Fruit fly (Drosophila melanogaster) Kc167 (cell line): ENCODE measurements around the gene CG34283.

Experiments
- Myc ChIP-seq: fragments of >200 bp; optimal IDR thresholded peaks from 2 replicates; lab custom pipeline; 2017; ENCODE audit warnings: missing external identifiers
- Sin3A ChIP-seq: fragments of >200 bp; optimal IDR thresholded peaks from 2 replicates; lab custom pipeline; 2018; ENCODE audit warnings: missing external identifiers
- h ChIP-seq: fragments of >200 bp; optimal IDR thresholded peaks from 3 replicates; lab custom pipeline; 2018; ENCODE audit warnings: missing external identifiers
- insv ChIP-seq: fragments of >200 bp; optimal IDR thresholded peaks from 3 replicates; lab custom pipeline; 2018; ENCODE audit warnings: missing external identifiers
- psq ChIP-seq: fragments of >200 bp; optimal IDR thresholded peaks from 2 replicates; lab custom pipeline; 2017; ENCODE audit warnings: missing external identifiers
- ttk ChIP-seq: sonication (Bioruptor generic); optimal IDR thresholded peaks from 2 replicates; lab custom pipeline; 2017; ENCODE audit warnings: missing external identifiers

The CG34283 gene

DNA sequence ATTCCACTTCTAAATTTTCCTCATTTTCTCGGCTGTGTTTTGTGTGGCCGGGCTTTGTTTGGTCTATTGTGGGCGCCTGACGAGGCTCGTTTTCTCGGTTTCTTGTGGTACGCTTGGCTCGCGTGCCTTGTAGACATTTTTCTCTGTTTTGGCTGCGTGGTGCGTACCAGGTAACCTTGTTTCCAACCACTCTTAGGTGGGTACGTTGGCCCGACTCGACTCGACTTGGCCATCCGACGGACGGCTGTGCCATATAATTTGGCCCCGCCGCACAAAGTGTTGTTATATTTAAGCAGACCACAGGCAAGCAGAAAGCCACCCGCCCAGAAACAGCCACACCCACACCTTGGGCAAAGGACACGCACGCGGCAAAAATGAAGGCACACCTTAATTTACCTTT lies 18.9 kb downstream of the CG34283 start:
- TF ChIP-seq ttk (lab: Kevin White, UChicago) (no peak), psq (lab: Kevin White, UChicago) (no peak), Myc (lab: Kevin White, UChicago) (no peak), Sin3A (no peak), insv (lab: Kevin White, UChicago) (no peak), h (lab: Kevin White, UChicago) (no peak)

DNA sequence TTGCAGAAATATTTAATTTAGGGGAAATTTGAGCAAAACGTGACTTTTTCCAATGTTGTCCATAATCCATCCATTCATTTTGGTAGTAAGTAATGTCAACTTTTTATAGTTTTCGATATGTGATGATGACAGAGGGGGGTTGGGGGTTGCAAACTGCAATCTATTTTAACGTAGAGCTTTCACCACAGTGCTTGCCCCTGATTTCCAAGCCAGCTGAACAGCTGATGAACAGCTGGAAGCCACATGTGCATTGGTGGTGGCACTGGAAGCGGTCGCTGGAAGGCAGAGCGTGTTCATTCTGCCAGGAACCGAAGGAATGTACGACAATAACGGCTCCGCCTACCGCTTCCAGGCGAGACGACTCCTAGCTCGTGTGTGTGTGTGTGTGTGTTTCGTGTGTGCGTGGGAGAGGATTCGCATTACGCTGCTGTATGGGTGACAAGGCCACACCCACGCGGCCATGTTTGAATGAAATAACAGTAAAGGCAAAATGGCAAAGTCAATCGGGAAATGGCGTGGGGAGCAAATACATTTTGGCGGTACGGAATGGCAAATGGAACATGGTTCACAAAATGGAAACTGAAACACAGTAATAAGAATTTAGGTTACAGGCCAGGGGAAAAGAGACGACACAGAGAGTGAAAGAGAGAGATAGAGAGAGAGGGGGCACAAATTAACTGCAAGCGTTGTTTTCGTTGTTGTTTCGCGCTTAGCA lies 23.4 kb downstream of the CG34283 start:
- TF ChIP-seq h (lab: Kevin White, UChicago) (no peak), psq (lab: Kevin White, UChicago) (no peak), Sin3A (no peak), Myc (lab: Kevin White, UChicago) (no peak), ttk (lab: Kevin White, UChicago) (no peak), insv (lab: Kevin White, UChicago) (no peak)

DNA sequence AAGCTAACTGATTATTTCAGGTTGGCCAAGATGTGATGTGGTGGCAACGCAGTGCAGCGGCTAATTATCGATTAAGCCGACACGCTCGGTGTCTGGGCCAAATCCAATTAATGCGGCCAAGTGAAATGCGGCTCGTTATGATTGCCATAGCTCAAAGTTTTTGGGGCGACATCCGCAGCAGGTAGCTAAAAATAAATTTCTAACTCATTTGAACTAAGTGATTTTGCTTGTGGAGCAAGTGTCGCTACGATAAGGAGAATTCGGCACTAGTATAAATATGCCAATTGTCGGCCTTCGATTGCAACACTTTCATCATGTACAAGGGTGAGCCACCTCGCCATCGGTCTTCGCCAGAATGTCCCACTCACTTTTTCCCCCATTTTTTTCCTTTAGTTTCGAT lies 27.4 kb downstream of the CG34283 start, which contains the start of gene CG34282:
Gene CG34282, plus strand, starts transcription at position 301 of the 400 bp plus-strand sequence.
- TF ChIP-seq h (lab: Kevin White, UChicago) (no peak), psq (lab: Kevin White, UChicago) (no peak), Myc (lab: Kevin White, UChicago) (no peak), insv (lab: Kevin White, UChicago) (no peak)

DNA sequence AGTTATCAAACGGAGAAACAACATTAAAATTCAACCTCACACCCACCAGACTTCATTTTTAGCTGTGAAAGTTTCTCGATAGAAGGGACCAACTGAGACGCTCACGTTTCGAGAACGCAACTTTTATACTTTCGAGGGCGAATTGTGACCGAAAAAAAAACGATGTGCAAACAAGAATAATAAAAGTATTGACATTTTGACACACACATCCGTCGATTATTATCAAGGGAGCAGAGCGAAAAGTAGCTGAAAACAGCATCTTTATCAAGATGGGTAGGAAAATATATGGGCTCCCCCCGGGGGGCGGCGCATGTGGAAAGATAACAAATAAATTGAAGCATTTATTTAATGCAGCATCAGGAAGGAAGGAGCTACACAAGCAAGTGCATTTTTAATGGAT lies 28.8 kb downstream of the CG34283 start, which contains the start of gene CG14300:
Gene CG14300, minus strand, starts transcription at position 101 of the 400 bp plus-strand sequence.
- no peak for TF ChIP-seq h (lab: Kevin White, UChicago)
- no peak for TF ChIP-seq ttk (lab: Kevin White, UChicago)
- no peak for TF ChIP-seq Myc (lab: Kevin White, UChicago)
- TF ChIP-seq Sin3A = no peak
- TF ChIP-seq insv (lab: Kevin White, UChicago) = no peak

DNA sequence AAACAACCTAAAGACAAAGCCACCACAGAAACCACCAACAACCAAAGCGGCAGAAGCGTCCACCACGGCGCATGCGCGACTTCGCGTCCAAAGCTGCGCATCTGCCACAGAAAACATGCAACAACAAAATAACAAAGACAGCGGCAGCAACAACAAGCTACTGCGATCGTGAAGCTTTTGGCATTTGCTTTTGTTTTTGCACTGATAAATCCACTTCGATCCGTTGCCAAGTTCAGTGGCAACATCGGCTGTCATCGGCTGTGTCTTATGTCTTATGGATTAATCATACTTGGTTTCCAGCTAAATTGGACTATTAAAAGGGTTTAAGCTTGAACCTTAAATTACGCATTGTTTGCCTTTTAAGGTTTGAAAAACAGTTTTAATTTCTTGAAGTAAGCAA lies 29.8 kb downstream of the CG34283 start, which contains the start of gene Muc91C:
Gene Muc91C, minus strand, starts transcription at position 101 of the 400 bp plus-strand sequence.
- no peak for TF ChIP-seq psq (lab: Kevin White, UChicago)
- TF ChIP-seq ttk (lab: Kevin White, UChicago) = no peak
- TF ChIP-seq Sin3A = no peak
- TF ChIP-seq h (lab: Kevin White, UChicago) = no peak
- TF ChIP-seq insv (lab: Kevin White, UChicago) = no peak
- TF ChIP-seq Myc (lab: Kevin White, UChicago) = no peak

DNA sequence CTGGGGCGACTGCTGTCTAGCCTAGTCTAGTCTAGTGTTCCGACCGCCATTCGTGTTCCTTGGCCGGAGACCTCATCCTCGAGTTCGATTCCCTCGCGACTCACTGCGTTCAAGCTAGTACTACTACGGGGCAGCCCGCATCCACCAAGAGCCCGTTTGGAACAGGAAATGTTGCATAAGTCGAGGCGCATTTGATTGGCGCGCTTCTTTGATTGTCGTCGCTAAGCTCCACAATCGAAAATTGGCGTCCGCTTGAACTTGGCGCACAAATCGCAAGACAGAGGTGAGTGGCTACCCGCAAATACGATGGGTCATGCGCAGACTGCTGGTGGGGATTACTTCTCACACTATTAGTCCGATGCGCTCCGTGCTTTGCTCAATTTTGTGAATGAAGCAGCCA lies 41.3 kb downstream of the CG34283 start:
- TF ChIP-seq h (lab: Kevin White, UChicago) (no peak), Myc (lab: Kevin White, UChicago) (no peak), ttk (lab: Kevin White, UChicago) (no peak), psq (lab: Kevin White, UChicago) (no peak), insv (lab: Kevin White, UChicago) (no peak), Sin3A (no peak)

DNA sequence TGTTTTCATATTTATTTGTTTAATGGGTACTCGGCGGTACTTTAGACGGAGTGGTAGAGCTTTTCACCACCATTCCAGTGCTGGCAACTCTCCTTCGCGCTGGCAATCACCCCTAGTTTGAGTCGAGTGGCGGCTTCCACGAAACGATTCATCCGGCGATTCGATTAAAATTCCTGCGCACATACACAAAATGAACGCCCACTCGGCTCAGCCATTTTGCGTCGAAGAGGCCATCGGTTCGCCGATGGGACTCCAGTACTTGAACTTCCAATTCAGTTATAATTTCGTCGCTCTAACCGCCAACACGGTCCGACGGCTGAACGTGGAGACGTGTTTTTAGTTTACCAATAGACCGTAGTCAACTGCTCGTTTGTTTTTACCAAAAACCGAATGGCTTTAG lies 42.1 kb downstream of the CG34283 start, which contains the start of the genes CG46318 and ChT:
Gene CG46318, plus strand, starts transcription at position 273 of the 400 bp plus-strand sequence.
Gene ChT, plus strand, starts transcription at position 273 of the 400 bp plus-strand sequence.
- TF ChIP-seq insv (lab: Kevin White, UChicago) = no peak
- no peak for TF ChIP-seq Sin3A
- TF ChIP-seq ttk (lab: Kevin White, UChicago) = no peak

DNA sequence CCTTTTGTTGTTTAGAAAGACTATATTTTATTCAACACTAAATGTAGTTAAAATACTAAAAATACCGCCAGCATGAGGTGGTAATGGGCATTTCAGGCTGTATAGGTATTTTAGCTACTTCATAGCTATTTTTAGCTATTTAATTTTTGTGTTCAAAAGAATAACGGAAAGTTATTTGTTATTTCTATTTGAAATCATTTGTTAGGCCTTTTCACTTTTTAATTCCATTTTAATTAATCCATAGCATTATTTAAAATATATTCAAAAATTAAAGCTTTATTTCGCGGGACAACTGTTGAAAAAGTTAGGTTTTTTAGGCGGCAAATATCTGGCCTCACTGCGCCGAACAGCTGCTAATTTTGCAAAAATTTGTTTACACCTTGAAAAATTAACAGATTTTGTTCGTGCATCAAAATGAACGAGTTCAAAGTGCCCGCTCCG lies 44.9 kb downstream of the CG34283 start, which contains the start of the genes dind and CG7706:
Gene dind, minus strand, starts transcription at position 40 of the 441 bp plus-strand sequence.
Gene CG7706, plus strand, starts transcription at position 319 of the 441 bp plus-strand sequence.
- TF ChIP-seq Myc (lab: Kevin White, UChicago) = no peak
